Fruit fly (Drosophila melanogaster) whole organism: ENCODE measurements around the gene CG42302.

Experiments
- CG8478 ChIP-seq: fragments of >200 bp; optimal IDR thresholded peaks from 2 replicates; lab custom pipeline; 2018; ENCODE audit warnings: inconsistent platforms
- Dll ChIP-seq: fragments of >200 bp; optimal IDR thresholded peaks from 2 replicates; lab custom pipeline; 2017
- EcR ChIP-seq, 2 experiments: fragments of >200 bp; optimal IDR thresholded peaks; 2 replicates each; lab custom pipeline; 2017; ENCODE audit warnings: missing biosample characterization in 2 of 2, missing genetic modification characterization in 2 of 2, missing genetic modification reagents in 2 of 2
- pan ChIP-seq: fragments of >200 bp; optimal IDR thresholded peaks from 2 replicates; lab custom pipeline; 2017
- psq ChIP-seq: fragments of >200 bp; optimal IDR thresholded peaks from 2 replicates; lab custom pipeline; 2017
- usp ChIP-seq: fragments of >200 bp; optimal IDR thresholded peaks from 2 replicates; lab custom pipeline; 2017; ENCODE audit warnings: missing biosample characterization, missing genetic modification characterization, mixed read lengths

CG42302 gene

DNA sequence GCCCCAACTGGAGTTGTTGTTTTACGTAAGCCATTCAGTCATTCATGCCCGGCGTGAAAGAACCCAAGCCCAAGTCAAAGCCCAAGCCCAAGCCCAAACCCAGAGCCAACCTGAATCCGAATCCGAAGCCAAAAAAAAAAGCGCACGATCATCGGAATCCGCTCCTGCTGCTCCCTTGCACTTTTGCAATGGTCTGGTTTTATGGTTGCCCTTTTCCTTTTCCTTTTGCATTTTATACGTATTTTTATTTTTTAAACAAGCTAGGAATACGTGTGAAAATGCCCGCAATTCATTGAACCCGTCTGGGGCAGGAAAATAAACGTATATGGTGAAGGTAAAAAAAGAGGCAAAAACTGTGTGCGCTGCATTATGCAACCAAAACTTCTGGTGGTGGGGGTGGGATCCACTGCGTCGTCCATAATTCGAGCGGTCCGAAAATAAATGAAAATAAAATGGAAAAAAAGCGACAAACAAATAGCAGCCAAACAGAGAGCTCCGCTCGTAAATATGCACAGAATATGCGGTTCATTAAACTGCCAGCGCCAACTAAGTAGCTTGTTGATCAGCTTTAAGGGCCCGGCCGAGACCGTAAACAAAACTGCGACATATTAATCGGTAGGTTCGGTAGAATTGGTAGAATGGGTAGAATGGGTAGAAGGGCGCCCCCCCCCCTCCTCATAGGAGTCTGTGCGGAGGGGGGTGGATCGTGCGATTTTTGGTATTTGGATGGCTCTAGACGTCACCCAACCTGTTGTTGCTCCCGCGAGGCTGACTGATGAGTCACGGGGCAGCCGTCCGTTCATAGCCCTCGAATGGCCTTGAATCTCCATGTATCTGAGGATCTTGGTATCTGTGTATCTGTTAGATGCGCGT lies 26.0 kb downstream of the CG42302 start:
- no peak for TF ChIP-seq CG8478 (lab: Kevin White, UChicago)
- no peak for TF ChIP-seq pan
- no peak for TF ChIP-seq EcR (GFP tag; optimal IDR thresholded peaks at IDR 0.05; lab: Kevin White, UChicago)
- no peak for TF ChIP-seq usp (GFP tag; lab: Kevin White, UChicago)
- TF ChIP-seq psq (lab: Kevin White, UChicago): no peak
- TF ChIP-seq Dll (lab: Kevin White, UChicago): no peak

- TF ChIP-seq pan: no peak
- peak in 1 of 2 experiments; percentile 50 for TF ChIP-seq EcR (GFP tag; optimal IDR thresholded peaks at IDR 0.05; lab: Kevin White, UChicago)
These were observed 29.9 kb downstream of the CG42302 start for dm6 chrX:18695603-18696002.

DNA sequence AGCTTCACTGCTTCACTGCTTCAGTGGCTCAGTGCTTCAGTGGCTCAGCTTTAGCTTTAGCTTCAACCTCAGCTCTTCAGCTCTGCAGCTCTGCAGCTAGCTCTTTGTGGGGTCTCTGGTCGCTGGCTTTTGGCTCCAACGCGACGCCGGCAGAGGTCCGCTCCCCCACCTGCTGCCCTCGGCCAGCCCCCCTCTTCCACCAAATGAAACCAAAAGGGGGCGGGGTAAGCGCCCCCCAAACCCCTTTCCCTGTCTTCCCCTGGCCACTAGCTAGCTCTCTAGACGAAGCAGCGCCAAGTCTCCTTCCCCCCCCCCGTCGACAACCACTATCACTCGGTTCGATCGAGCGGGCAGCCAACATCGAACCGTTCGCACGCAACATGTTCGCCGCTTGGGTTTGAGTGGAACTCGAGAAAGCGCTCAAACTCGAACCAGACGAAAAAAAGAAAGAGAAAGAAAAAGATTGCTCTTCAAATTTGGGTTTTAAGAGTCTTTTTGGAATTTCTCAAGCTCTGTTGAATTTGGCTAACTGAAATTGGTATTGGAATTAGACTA lies 32.4 kb downstream of the CG42302 start, which contains the start of gene Cyp18a1:
Gene Cyp18a1 (minus strand): TSS at position 95 of the 555 bp plus-strand sequence.
- TF ChIP-seq pan (no peak), EcR (GFP tag; optimal IDR thresholded peaks at IDR 0.05; lab: Kevin White, UChicago) (no peak), CG8478 (lab: Kevin White, UChicago) (no peak), psq (lab: Kevin White, UChicago) (no peak), Dll (lab: Kevin White, UChicago) (no peak), usp (GFP tag; lab: Kevin White, UChicago) (no peak)

DNA sequence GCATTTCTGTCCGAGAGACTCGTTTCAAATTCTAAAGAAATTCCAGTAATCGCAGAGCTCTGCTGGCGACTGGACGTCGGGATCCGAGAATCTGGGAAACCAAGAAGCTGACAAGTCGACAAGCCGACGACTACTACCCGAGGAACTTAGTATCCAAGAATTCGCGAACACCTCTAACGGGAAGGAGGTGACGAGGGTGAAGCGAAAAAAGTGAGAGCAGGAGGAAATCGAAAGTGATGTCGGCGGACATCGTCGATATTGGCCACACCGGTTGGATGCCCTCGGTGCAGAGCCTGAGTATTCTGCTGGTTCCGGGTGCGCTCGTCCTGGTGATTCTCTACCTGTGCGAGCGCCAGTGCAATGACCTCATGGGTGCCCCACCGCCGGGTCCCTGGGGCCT lies 39.7 kb downstream of the CG42302 start, which contains the start of gene phtm:
Gene phtm (plus strand): TSS at position 41 of the 400 bp plus-strand sequence.
- TF ChIP-seq CG8478 (lab: Kevin White, UChicago) (no peak), EcR (GFP tag; optimal IDR thresholded peaks at IDR 0.05; lab: Kevin White, UChicago) (no peak), psq (lab: Kevin White, UChicago) (no peak), pan (no peak), usp (GFP tag; lab: Kevin White, UChicago) (no peak), Dll (lab: Kevin White, UChicago) (no peak)

dm6 chrX:18684928-18685327 lies 40.5 kb downstream of the CG42302 start:
- TF ChIP-seq EcR (GFP tag; optimal IDR thresholded peaks at IDR 0.05; lab: Kevin White, UChicago) (peak in 1 of 2 experiments; percentile 31), pan (no peak)

dm6 chrX:18684504-18684903 lies 41.0 kb downstream of the CG42302 start:
- TF ChIP-seq CG8478 (lab: Kevin White, UChicago): no peak
- no peak for TF ChIP-seq Dll (lab: Kevin White, UChicago)
- TF ChIP-seq EcR (GFP tag; optimal IDR thresholded peaks at IDR 0.05; lab: Kevin White, UChicago): peak in 1 of 2 experiments; percentile 75

- TF ChIP-seq psq (lab: Kevin White, UChicago) (no peak), Dll (lab: Kevin White, UChicago) (no peak), EcR (GFP tag; optimal IDR thresholded peaks at IDR 0.05; lab: Kevin White, UChicago) (no peak), pan (no peak), CG8478 (lab: Kevin White, UChicago) (no peak), usp (GFP tag; lab: Kevin White, UChicago) (no peak)
These were observed 42.7 kb downstream of the CG42302 start for dm6 chrX:18682815-18683214.

DNA sequence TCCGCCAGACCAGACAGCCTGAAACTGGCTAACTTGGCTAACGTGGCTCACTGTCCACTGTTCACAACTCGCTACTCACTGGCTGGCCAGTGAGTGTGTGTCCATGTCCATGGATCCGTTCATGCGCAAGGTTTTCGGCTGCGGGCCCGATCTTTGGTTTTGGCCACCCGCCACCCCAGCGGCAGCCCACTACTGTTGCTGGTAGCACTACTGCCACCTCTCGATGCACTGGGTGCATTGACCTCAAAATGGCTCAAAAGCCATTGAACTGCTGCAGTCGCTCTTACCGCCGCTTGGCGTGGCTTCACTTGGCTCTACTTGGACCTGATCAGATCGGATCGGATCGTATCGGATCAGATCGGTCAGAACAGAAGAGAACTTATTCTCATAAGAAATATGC lies 44.1 kb downstream of the CG42302 start:
- no peak for TF ChIP-seq pan
- TF ChIP-seq EcR (GFP tag; optimal IDR thresholded peaks at IDR 0.05; lab: Kevin White, UChicago): peak in 1 of 2 experiments; percentile 57

DNA sequence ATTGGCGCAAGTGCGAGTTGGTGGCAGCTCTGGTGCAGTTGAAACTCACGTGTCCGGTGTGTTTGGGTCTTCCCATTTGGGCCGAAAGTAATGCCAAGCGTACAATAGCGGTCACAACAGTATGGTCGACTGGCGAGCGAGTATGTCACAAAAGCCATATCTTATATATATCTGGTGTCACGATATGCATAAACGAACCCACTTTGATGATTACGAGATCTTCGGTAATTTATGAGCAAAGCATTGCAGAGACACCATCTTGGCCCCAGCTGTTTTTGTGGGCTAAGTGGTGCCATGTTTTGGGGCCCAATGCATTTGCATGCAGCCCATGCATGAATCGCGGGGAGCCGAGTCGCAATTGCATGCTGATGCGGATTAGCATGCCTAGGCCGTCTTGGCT lies 46.6 kb downstream of the CG42302 start:
- TF ChIP-seq CG8478 (lab: Kevin White, UChicago) (no peak), usp (GFP tag; lab: Kevin White, UChicago) (no peak), psq (lab: Kevin White, UChicago) (no peak), Dll (lab: Kevin White, UChicago) (no peak), EcR (GFP tag; optimal IDR thresholded peaks at IDR 0.05; lab: Kevin White, UChicago) (no peak), pan (no peak)

DNA sequence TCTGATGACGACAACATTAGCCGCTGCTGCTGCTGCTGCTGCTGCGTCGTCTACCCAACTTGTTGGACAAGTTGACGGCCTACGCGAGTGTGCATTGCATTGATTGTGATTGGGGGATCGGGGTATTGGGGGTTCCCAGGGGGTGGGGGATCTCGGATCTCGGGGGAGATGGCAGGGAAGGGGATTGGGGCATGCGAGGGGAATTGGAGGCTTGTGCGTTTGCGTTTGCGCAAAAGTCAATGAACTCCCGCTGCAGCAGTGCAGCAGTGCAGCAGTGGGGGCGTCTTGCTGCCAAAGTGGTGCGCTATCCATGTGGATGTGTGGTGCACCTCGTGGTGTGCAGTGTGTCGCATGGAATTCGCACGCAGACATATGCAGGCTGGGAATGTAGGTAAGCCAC lies 48.7 kb downstream of the CG42302 start:
- TF ChIP-seq Dll (lab: Kevin White, UChicago) (no peak), EcR (GFP tag; optimal IDR thresholded peaks at IDR 0.05; lab: Kevin White, UChicago) (peak in 1 of 2 experiments; percentile 77)

DNA sequence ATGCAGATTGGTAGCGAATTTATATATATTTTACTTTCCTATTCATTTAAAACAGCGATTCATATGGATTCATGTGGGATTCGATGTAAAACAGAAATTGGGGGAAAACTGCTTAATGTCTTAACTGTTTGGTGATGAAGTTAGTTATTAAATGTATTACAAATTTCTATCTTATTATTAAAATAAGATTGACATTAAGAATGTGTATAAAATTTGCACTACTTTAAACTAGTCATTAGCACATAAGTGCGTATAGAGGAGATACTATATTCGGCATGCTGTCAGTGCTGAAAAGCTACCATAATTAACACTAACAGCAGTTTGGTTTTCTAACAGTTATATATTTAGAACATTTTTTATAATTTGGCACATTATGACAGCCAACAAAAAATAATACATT lies 49.8 kb downstream of the CG42302 start:
- no peak for TF ChIP-seq usp (GFP tag; lab: Kevin White, UChicago)
- TF ChIP-seq pan: no peak
- TF ChIP-seq EcR (GFP tag; optimal IDR thresholded peaks at IDR 0.05; lab: Kevin White, UChicago): no peak
- TF ChIP-seq CG8478 (lab: Kevin White, UChicago): no peak
- no peak for TF ChIP-seq Dll (lab: Kevin White, UChicago)
- TF ChIP-seq psq (lab: Kevin White, UChicago): no peak

- TF ChIP-seq EcR (GFP tag; optimal IDR thresholded peaks at IDR 0.05; lab: Kevin White, UChicago) (peak; percentile 84 to 94), CG8478 (lab: Kevin White, UChicago) (no peak)
These were observed 50.2 kb downstream of the CG42302 start for dm6 chrX:18675272-18675671.
